Worm (Caenorhabditis elegans): ENCODE results near the gene R11D1.7.

- TF ChIP-seq lin-11 (tag; optimal IDR thresholded peaks at IDR 0.05) (no peak), ztf-11 (tag; optimal IDR thresholded peaks at IDR 0.05) (no peak), nhr-25 (tag; optimal IDR thresholded peaks at IDR 0.05) (no peak)
Observed at ce11 chrV:12683205-12683604, 36.6 kb upstream of the R11D1.7 start.
